Fruit fly (Drosophila melanogaster) whole organism, wandering third instar larva: Measurements from ENCODE around the gene CG11076.

Source experiments
- CG32264 ChIP-seq: fragments of 200-800 bp; sonication (Bioruptor generic); optimal IDR thresholded peaks from 2 replicates; lab custom pipeline; 2016; ENCODE audit warnings: missing biosample characterization, missing genetic modification characterization
- CG9705 ChIP-seq: fragments of 200-800 bp; sonication (Bioruptor generic); optimal IDR thresholded peaks from 2 replicates; lab custom pipeline; 2018; ENCODE audit warnings: missing biosample characterization, mild to moderate bottlenecking, missing genetic modification characterization
- Jra ChIP-seq: sonication (Bioruptor generic); optimal IDR thresholded peaks from 2 replicates; lab custom pipeline; 2016; ENCODE audit warnings: missing biosample characterization, missing genetic modification characterization
- br ChIP-seq: fragments of 200-800 bp; sonication (Bioruptor generic); optimal IDR thresholded peaks from 2 replicates; lab custom pipeline; 2016; ENCODE audit warnings: missing biosample characterization, missing genetic modification characterization
- fru ChIP-seq: fragments of 200-800 bp; sonication (Bioruptor generic); optimal IDR thresholded peaks from 3 replicates; lab custom pipeline; 2016; ENCODE audit warnings: missing biosample characterization, mild to moderate bottlenecking, missing genetic modification characterization
- jim ChIP-seq: fragments of 175-275, 200-325 bp; sonication (Bioruptor generic); optimal IDR thresholded peaks from 2 replicates; lab custom pipeline; 2016; ENCODE audit warnings: missing biosample characterization, mild to moderate bottlenecking, missing genetic modification characterization

DNA sequence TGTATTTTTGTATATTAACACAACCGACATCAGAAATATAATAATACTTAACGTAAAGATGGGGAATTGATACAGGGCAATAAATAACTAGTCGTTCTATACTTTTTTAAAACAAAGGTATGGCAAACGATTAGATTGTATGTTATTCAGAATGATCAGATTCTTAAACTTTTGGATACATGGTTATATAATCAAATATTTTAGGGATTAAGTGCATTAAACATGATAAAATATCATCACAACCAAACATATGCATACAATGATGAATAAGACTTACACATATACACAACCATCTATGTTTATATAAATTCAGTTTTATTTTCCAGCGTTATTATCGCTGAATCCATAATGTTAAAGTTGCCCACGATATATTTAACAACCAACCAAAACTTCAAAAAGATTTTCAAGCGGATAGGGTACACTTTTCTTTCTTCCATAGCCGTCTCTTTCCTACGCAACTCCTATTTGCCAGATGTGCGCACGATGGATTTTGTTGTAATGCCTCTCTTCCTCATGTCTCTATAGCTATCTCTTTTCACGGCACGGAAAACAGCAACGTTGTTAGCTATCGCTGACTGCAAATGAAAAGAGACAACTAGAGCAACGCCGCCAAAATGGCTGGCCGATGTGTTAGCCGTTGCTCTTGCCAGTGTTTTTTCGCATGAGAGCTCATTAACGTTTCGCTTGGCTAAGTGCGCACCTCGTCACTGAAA, 42.3 kb downstream of the CG11076 start, which contains the start of gene toy:
- TF ChIP-seq jim (no peak), br (GFP tag; lab: Kevin White, UChicago) (no peak), CG9705 (GFP tag; lab: Kevin White, UChicago) (no peak), fru (GFP tag; lab: Kevin White, UChicago) (no peak), CG32264 (GFP tag; lab: Kevin White, UChicago) (no peak), Jra (GFP tag; lab: Kevin White, UChicago) (no peak)
